Fruit fly (Drosophila melanogaster) whole organism, embryonic: Measurements from ENCODE around the gene pug.

Experiments
- B-H2 ChIP-seq: fragments of 200-800 bp; sonication (Bioruptor generic); optimal IDR thresholded peaks from 2 replicates; lab custom pipeline; 2018; ENCODE audit warnings: missing biosample characterization, mild to moderate bottlenecking, missing genetic modification characterization
- Dfd ChIP-seq, 2 experiments: fragments of >200 bp; optimal IDR thresholded peaks; 2 replicates each; lab custom pipeline; 2017; ENCODE audit warnings: missing biosample characterization in 2 of 2, missing genetic modification characterization in 2 of 2
- corto ChIP-seq: fragments of 200-800 bp; sonication (Bioruptor generic); optimal IDR thresholded peaks from 2 replicates; lab custom pipeline; 2016; ENCODE audit warnings: missing biosample characterization, mild to moderate bottlenecking, missing genetic modification characterization, moderate library complexity
- rib ChIP-seq: fragments of 200-800 bp; sonication (Bioruptor generic); IDR thresholded peaks from 2 replicates; pipeline ENCODE4 v1.3.6; 2022; ENCODE audit warnings: missing biosample characterization, missing genetic modification characterization
- sisA ChIP-seq: fragments of 200-800 bp; sonication (Bioruptor generic); IDR thresholded peaks from 2 replicates; pipeline ENCODE4 v1.3.6; 2022; ENCODE audit warnings: missing biosample characterization, missing genetic modification characterization

- no peak for TF ChIP-seq corto (GFP tag; lab: Kevin White, UChicago)
- TF ChIP-seq B-H2 (GFP tag; lab: Kevin White, UChicago): no peak
- no peak for TF ChIP-seq Dfd (GFP tag; optimal IDR thresholded peaks at IDR 0.05; lab: Kevin White, UChicago)
- TF ChIP-seq rib (GFP tag; lab: Robert Waterston, UW): no peak
- no peak for TF ChIP-seq sisA (GFP tag; lab: Robert Waterston, UW)
Measured at dm6 chr3R:10658783-10659182, 37.6 kb upstream of the pug start.
